Fruit fly (Drosophila melanogaster): ENCODE results near the gene Pgant7.

DNA sequence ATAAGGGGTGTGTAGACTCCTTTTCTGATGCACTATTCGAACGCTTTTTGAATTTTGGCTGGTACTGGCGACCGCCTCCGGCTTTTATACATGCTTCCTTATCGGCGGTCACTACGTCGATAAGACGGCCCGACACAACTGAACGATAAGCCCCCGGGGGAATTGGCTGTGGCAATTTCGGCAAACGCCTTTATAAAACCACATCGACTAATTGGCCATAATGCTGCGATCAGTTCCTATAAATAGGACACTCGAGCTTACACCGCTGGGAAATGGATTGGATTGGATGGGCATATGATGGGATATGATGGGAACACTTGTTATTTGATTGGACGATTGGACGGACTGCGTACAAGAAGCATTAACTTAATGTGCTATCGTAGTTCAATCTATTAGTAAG is 7.8 kb downstream of the Pgant7 start, which contains the start of gene CG15044:
- no peak for TF ChIP-seq psq (optimal IDR thresholded peaks at IDR 0.05)
- no peak for TF ChIP-seq insv (optimal IDR thresholded peaks at IDR 0.05)

All from Kc167 (cell line).